Worm (Caenorhabditis elegans) whole organism, early embryonic: Measurements from ENCODE around the gene clec-160.

Experiments
- B0310.2 ChIP-seq: sonication (generic microtip); optimal IDR thresholded peaks from 2 replicates; lab custom pipeline; 2016; ENCODE audit warnings: mild to moderate bottlenecking, missing genetic modification characterization, missing compliant biosample characterization
- F13C5.2 ChIP-seq: sonication (generic microtip); optimal IDR thresholded peaks from 2 replicates; lab custom pipeline; 2017; ENCODE audit warnings: mild to moderate bottlenecking, missing genetic modification characterization, inconsistent platforms, missing compliant biosample characterization
- aly-1 ChIP-seq: sonication (generic microtip); optimal IDR thresholded peaks from 2 replicates; lab custom pipeline; 2016; ENCODE audit warnings: missing genetic modification characterization, missing compliant biosample characterization
- ama-1 ChIP-seq: fragments of 150-350 bp; optimal IDR thresholded peaks from 2 replicates; lab custom pipeline; 2014
- ceh-13 ChIP-seq: fragments of 200-800 bp; sonication (Bioruptor generic); optimal IDR thresholded peaks from 2 replicates; lab custom pipeline; 2018; ENCODE audit warnings: mild to moderate bottlenecking, missing genetic modification characterization, missing compliant biosample characterization
- ceh-36 ChIP-seq: sonication (generic microtip); optimal IDR thresholded peaks from 2 replicates; lab custom pipeline; 2016; ENCODE audit warnings: missing genetic modification characterization, inconsistent platforms, missing compliant biosample characterization
- ets-7 ChIP-seq: sonication (generic microtip); optimal IDR thresholded peaks from 2 replicates; lab custom pipeline; 2016; ENCODE audit warnings: missing genotype, missing genetic modification characterization, missing compliant biosample characterization
- flt-1 ChIP-seq: fragments of 200-800 bp; sonication (Bioruptor generic); IDR thresholded peaks from 2 replicates; pipeline ENCODE4 v1.3.6; 2022; ENCODE audit warnings: missing genetic modification characterization, missing compliant biosample characterization
- hmbx-1 ChIP-seq: sonication (generic microtip); optimal IDR thresholded peaks from 2 replicates; lab custom pipeline; 2016; ENCODE audit warnings: mild to moderate bottlenecking, missing genetic modification characterization, missing compliant biosample characterization
- hmg-4 ChIP-seq: fragments of 200-800 bp; sonication (Bioruptor generic); optimal IDR thresholded peaks from 2 replicates; lab custom pipeline; 2018; ENCODE audit warnings: mild to moderate bottlenecking, missing genetic modification characterization, missing compliant biosample characterization
- hnd-1 ChIP-seq: sonication (generic microtip); optimal IDR thresholded peaks from 2 replicates; lab custom pipeline; 2016; ENCODE audit warnings: missing genetic modification characterization, missing compliant biosample characterization
- pes-1 ChIP-seq: fragments of 200-800 bp; sonication (Bioruptor generic); IDR thresholded peaks from 2 replicates; pipeline ENCODE4 v1.3.6; 2022; ENCODE audit warnings: missing genetic modification reagents, missing genetic modification characterization, missing compliant biosample characterization
- scrt-1 ChIP-seq: fragments of 200-800 bp; sonication (Bioruptor generic); IDR thresholded peaks from 2 replicates; pipeline ENCODE4 v1.3.6; 2022; ENCODE audit warnings: missing genetic modification characterization, missing compliant biosample characterization
- sea-1 ChIP-seq: fragments of 200-800 bp; sonication (Bioruptor generic); conservative IDR thresholded peaks from 2 replicates; pipeline ENCODE4 v1.3.6; 2022; ENCODE audit warnings: missing genetic modification characterization, missing compliant biosample characterization
- tbx-11 ChIP-seq: fragments of 200-800 bp; sonication (Bioruptor generic); IDR thresholded peaks from 2 replicates; pipeline ENCODE4 v1.3.6; 2022; ENCODE audit warnings: missing genetic modification characterization, missing compliant biosample characterization
- tbx-37 ChIP-seq: fragments of 200-800 bp; sonication (Bioruptor generic); conservative IDR thresholded peaks from 2 replicates; pipeline ENCODE4 v1.3.6; 2022; ENCODE audit warnings: missing genetic modification reagents, missing genetic modification characterization, missing compliant biosample characterization
- tra-4 ChIP-seq: sonication (generic microtip); optimal IDR thresholded peaks from 2 replicates; lab custom pipeline; 2017; ENCODE audit warnings: missing genetic modification characterization, missing compliant biosample characterization

Gene clec-160

DNA sequence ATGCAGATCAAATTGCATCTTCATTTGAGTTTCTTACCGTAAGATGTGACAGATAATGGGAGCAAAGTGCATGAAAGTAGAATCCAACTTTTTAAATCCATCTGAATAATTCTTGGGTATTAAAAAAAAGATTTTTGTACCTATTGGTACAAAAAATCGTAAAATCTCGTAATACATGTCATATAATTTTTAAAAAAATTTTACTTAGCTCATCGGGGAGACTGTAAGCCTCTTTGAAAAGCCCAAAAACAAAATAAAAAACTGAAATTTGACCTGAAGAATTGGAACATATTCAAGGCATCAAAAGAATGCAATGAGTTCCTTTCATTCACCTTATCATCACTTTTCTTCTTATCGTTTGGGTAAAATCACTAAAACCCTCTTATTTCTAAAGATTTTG is at the start of gene clec-160:
clec-160 (minus strand) TSS at position 101 of the 400 bp plus-strand sequence.
- no peak for TF ChIP-seq tra-4 (tag; lab: Kevin White, UChicago)
- TF ChIP-seq pes-1 (GFP tag; lab: Robert Waterston, UW): no peak
- no peak for TF ChIP-seq B0310.2 (tag; lab: Kevin White, UChicago)
- TF ChIP-seq aly-1: no peak
- no peak for TF ChIP-seq hmbx-1
- no peak for TF ChIP-seq ceh-13

DNA sequence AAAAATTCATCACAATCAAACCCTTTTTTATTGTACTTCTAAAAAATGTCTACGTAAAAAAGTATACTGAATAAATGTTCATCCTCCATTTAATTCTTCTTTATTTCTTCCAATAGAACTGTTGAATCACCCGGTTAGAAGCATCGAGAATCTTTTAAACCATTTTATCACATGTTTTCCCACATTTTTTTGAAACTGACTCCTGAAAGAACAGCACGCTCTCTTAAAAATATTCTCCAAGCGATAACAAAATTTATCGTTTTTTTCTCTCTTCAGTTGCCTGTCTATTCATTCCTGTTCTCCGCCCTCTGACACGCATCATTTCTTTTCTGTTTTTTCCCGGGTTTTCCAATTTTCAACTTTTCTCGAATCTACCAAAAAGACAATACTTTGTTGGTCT is 48.6 kb upstream of the clec-160 start, which contains the start of gene F10E9.12:
F10E9.12 (plus strand) TSS at position 131 of the 400 bp plus-strand sequence.
- TF ChIP-seq B0310.2 (tag; lab: Kevin White, UChicago) (no peak), scrt-1 (no peak), F13C5.2 (tag; lab: Kevin White, UChicago) (no peak), tbx-11 (GFP tag; lab: Robert Waterston, UW) (no peak), tbx-37 (GFP tag; lab: Robert Waterston, UW) (no peak), tra-4 (tag; lab: Kevin White, UChicago) (no peak), flt-1 (GFP tag; lab: Robert Waterston, UW) (no peak), hnd-1 (tag; lab: Kevin White, UChicago) (no peak), pes-1 (GFP tag; lab: Robert Waterston, UW) (no peak), ceh-13 (no peak), ets-7 (tag; lab: Kevin White, UChicago) (no peak), sea-1 (GFP tag; lab: Robert Waterston, UW) (no peak), ceh-36 (no peak), aly-1 (no peak), ama-1 (lab: Kevin White, UChicago) (no peak), hmg-4 (GFP tag; lab: Kevin White, UChicago) (no peak), hmbx-1 (no peak)

DNA sequence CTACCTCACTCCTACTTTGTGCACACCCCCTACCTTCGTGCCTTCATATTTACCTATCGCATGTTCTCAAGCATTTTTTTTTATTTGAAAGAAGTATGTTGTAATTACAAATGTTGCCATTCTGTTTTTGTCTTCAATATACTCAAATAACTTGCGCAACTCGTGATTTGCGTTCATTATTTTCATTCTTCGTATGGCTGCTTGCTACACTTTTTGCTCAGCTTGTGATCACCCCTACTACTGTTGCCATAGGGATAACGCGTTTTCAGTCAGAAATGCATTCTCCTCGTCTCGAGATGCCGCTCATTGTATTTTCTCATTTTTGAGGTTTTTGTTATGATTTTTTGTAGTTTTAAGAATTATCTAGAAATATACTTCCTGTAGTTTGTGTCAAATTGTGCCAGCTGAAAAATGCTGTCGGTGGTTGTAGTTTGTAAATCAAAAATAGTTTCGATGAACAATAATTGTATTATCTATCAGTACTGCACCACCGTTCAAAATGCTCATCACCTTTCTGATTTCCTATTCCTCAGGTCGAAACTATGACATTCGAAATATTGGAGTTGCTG is 47.0 kb upstream of the clec-160 start, which contains the start of gene F10E9.1:
F10E9.1 (plus strand) TSS at position 519 of the 569 bp plus-strand sequence.
- no peak for TF ChIP-seq hmbx-1
- no peak for TF ChIP-seq aly-1
- no peak for TF ChIP-seq sea-1 (GFP tag; lab: Robert Waterston, UW)

DNA sequence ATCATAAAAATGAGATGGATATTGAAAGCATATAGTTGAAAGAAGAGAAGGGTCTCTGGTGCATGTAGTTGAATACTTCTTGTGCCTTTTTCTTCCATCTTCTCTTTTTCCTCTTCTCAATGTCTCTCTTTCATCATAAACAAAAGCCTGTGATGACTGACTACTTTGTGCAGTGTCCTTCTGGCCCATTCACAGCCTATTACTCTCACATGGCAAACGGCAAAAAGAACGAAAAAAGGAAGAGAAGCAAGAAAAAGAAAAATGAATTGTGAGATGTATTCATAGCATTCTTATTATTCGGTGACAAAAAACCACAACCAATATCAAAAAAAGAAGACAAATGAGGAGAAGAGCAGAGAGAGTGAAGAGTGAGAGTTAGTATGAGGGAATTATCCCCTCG is 45.5 kb upstream of the clec-160 start:
- TF ChIP-seq tbx-37 (GFP tag; lab: Robert Waterston, UW): no peak
- TF ChIP-seq B0310.2 (tag; lab: Kevin White, UChicago): no peak
- TF ChIP-seq sea-1 (GFP tag; lab: Robert Waterston, UW): no peak
- TF ChIP-seq ama-1 (lab: Kevin White, UChicago): no peak
- TF ChIP-seq pes-1 (GFP tag; lab: Robert Waterston, UW): no peak
- TF ChIP-seq hmg-4 (GFP tag; lab: Kevin White, UChicago): no peak
- no peak for TF ChIP-seq tbx-11 (GFP tag; lab: Robert Waterston, UW)
- no peak for TF ChIP-seq scrt-1
- TF ChIP-seq F13C5.2 (tag; lab: Kevin White, UChicago): no peak
- no peak for TF ChIP-seq hnd-1 (tag; lab: Kevin White, UChicago)
- TF ChIP-seq aly-1: no peak
- no peak for TF ChIP-seq tra-4 (tag; lab: Kevin White, UChicago)
- TF ChIP-seq hmbx-1: no peak
- TF ChIP-seq ets-7 (tag; lab: Kevin White, UChicago): no peak
- no peak for TF ChIP-seq flt-1 (GFP tag; lab: Robert Waterston, UW)
- TF ChIP-seq ceh-13: no peak
- no peak for TF ChIP-seq ceh-36

DNA sequence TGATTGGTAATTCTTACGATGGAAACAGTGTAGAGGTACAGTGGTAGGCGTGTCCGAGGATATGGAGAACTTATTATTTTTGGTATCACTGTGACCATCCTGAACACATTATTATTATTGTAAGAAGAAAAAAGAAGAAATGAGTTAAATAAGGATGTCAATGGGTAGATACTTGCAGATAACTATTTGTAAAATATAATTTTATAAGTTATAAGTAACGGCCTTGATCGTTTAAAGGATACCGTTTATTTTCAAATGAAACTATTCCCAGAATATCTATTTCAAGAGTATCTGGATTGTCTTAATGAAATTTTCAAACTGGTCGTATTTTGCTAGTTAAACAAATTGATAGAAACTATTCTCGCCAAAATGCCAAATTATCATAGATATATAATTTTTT is 44.4 kb upstream of the clec-160 start, which contains the start of gene F10E9.10:
F10E9.10 (minus strand) TSS at position 101 of the 400 bp plus-strand sequence.
- TF ChIP-seq tbx-37 (GFP tag; lab: Robert Waterston, UW) (no peak), hnd-1 (tag; lab: Kevin White, UChicago) (no peak), flt-1 (GFP tag; lab: Robert Waterston, UW) (no peak), sea-1 (GFP tag; lab: Robert Waterston, UW) (no peak), pes-1 (GFP tag; lab: Robert Waterston, UW) (no peak), tbx-11 (GFP tag; lab: Robert Waterston, UW) (no peak), ets-7 (tag; lab: Kevin White, UChicago) (no peak), hmbx-1 (no peak), B0310.2 (tag; lab: Kevin White, UChicago) (no peak), aly-1 (no peak), F13C5.2 (tag; lab: Kevin White, UChicago) (no peak), hmg-4 (GFP tag; lab: Kevin White, UChicago) (no peak), tra-4 (tag; lab: Kevin White, UChicago) (no peak)

DNA sequence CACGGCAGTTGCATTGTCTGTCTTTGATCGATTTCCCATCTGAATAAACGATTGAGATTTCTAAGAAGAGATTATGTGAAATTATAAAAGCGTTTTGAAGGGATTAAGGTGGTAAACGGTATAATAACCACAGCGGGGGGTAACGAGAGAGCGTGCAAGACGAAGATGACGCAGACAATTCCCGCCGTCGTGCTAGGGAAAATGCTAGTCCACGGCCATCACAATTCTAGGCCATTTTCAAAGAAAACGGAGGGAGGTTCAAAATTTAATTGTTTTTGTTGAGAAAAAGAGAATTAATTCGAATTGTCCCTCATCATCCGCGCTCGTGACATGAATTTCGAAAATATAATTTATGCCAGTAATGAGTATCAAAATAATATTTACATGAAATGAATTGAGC is 43.3 kb upstream of the clec-160 start, which contains the start of gene F10E9.11:
F10E9.11 (minus strand) TSS at position 161 of the 400 bp plus-strand sequence.
- TF ChIP-seq sea-1 (GFP tag; lab: Robert Waterston, UW) (0 out of 2 replicates have a peak, but pooled peaks have one; percentile 70), F13C5.2 (tag; lab: Kevin White, UChicago) (peak; percentile 53), flt-1 (GFP tag; lab: Robert Waterston, UW) (peak; percentile 64), B0310.2 (tag; lab: Kevin White, UChicago) (no peak), ama-1 (lab: Kevin White, UChicago) (no peak), hmg-4 (GFP tag; lab: Kevin White, UChicago) (peak; percentile 40), ceh-36 (no peak), tbx-37 (GFP tag; lab: Robert Waterston, UW) (peak; percentile 89), tbx-11 (GFP tag; lab: Robert Waterston, UW) (no peak), pes-1 (GFP tag; lab: Robert Waterston, UW) (peak; percentile 57; the same call in 1 of the 2 replicates), hmbx-1 (no peak), ceh-13 (no peak), aly-1 (peak; percentile 46), ets-7 (tag; lab: Kevin White, UChicago) (peak; percentile 50), scrt-1 (no peak), hnd-1 (tag; lab: Kevin White, UChicago) (no peak), tra-4 (tag; lab: Kevin White, UChicago) (no peak)

DNA sequence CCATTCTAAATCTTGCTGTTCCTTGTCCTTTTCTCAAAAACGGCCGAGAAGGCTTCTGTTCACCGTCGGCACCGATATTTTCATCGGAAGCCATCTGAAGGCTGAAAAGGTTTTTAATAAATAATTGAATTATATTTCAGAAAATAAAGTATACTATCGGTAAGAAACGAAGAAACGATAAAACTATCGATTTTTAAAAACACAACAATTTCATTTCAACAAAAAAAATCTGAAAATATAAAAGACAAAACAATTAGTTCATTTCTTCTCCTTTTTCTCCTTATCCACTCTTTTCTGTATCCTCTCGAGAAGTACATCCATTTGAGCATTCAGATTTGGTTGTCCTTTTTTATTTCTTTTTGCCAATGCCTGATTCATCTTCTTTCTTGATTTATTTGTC is 42.7 kb upstream of the clec-160 start, which contains the start of gene sas-4:
sas-4 (minus strand) TSS at position 101 of the 400 bp plus-strand sequence.
- TF ChIP-seq hmbx-1 (no peak), hnd-1 (tag; lab: Kevin White, UChicago) (no peak), F13C5.2 (tag; lab: Kevin White, UChicago) (no peak), hmg-4 (GFP tag; lab: Kevin White, UChicago) (no peak), ets-7 (tag; lab: Kevin White, UChicago) (no peak), ceh-13 (no peak), pes-1 (GFP tag; lab: Robert Waterston, UW) (no peak), tbx-11 (GFP tag; lab: Robert Waterston, UW) (no peak), ceh-36 (no peak), B0310.2 (tag; lab: Kevin White, UChicago) (no peak), flt-1 (GFP tag; lab: Robert Waterston, UW) (no peak), ama-1 (lab: Kevin White, UChicago) (no peak)
